Worm (Caenorhabditis elegans): ENCODE measurements around the gene arle-14.

ce11 chrIII:5715467-5715866 lies 22.8 kb downstream of the arle-14 start:
- TF ChIP-seq rnt-1 (tag; optimal IDR thresholded peaks at IDR 0.05) (peak; percentile 70), ceh-6 (GFP tag; optimal IDR thresholded peaks at IDR 0.05) (no peak), ama-1 (optimal IDR thresholded peaks at IDR 0.05) (peak; percentile 60)

All from whole organism, late embryonic.